Worm (Caenorhabditis elegans) whole organism, mixed stage, embryonic: Measurements from ENCODE around the gene spp-31.
A peak's percentile ranks its signal among the peaks of the same experiment; 100 is the strongest.

Experiments
- snpc-4 ChIP-seq: fragments of 150-350 bp; optimal IDR thresholded peaks from 2 replicates; lab custom pipeline; 2014; ENCODE audit warnings: missing biosample characterization, missing genetic modification characterization
- unc-62 ChIP-seq: fragments of 150-350 bp; optimal IDR thresholded peaks from 2 replicates; lab custom pipeline; 2014; ENCODE audit warnings: missing biosample characterization, missing genetic modification reagents, missing genetic modification characterization
- ztf-11 ChIP-seq: fragments of 150-350 bp; optimal IDR thresholded peaks from 2 replicates; lab custom pipeline; 2014; ENCODE audit warnings: missing biosample characterization, missing genetic modification characterization

DNA sequence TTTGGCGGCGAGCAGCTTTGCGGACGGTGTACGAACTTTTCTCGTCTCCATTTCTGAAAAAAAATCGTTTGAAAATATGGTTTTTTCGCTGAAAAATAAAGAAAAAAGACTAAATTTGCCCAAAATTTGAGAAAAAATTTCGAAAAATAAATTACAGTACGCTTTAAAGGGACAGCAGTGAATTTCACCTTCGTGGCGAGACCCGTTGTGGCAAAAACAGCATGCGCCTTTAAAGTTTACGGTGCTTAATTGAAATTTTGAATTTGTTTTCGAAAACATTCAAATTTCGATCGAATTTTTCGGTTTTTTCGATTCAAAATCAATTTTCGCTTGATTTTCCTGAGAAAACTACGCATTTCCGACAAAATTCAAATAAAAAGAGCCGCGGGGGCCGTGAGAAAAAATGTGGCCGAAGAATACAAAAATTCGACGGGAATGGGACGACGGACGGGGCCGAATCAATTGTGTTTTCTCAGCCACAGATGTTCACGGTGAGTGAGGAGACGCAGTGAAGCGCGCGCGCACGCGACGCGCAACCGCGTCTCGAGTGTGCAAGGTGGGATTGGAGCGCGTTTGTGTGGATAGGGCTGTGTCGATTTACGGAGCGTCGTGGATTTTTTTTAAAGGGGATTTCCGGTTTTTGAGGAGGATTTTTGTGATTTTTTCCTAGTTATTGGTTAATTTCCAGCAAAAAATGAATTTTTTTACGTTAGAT, 13.6 kb downstream of the spp-31 start, which contains the start of gene Y77E11A.7:
- TF ChIP-seq snpc-4 (tag; lab: Kevin White, UChicago) = no peak
- no peak for TF ChIP-seq ztf-11 (tag; lab: Kevin White, UChicago)
- TF ChIP-seq unc-62 (GFP tag; lab: Kevin White, UChicago) = peak; percentile 67
